Fruit fly (Drosophila melanogaster) Kc167 (cell line): ENCODE data around the gene Agpat3.

Source experiments
- psq ChIP-seq: fragments of >200 bp; optimal IDR thresholded peaks from 2 replicates; lab custom pipeline; 2017; ENCODE audit warnings: missing external identifiers
- ttk ChIP-seq: sonication (Bioruptor generic); optimal IDR thresholded peaks from 2 replicates; lab custom pipeline; 2017; ENCODE audit warnings: missing external identifiers

DNA sequence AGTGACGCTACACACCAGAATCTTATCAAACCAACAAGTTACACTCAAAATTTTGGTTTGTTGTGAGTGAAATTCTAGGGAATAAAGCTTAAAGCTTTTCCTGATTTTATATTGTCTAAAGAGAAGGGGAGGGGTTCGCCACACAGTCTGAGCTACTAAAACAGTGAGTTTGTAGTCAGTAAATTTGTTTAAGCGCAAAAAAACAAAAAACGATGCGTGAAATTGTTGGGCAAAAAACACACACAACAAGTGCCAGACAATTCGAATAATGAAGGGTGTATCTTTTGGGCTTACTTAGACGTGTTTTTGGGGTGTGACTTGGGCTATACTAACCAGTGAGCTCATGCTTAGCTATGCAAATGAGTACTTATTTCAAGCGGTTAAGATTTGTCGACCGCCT, 26.0 kb downstream of the Agpat3 start:
- TF ChIP-seq psq (no peak), ttk (lab: Kevin White, UChicago) (no peak)
